Fruit fly (Drosophila melanogaster) whole organism, prepupa: ENCODE results near the gene udt.

Experiments
- Blimp-1 ChIP-seq: fragments of 200-800 bp; sonication (Bioruptor generic); optimal IDR thresholded peaks from 3 replicates; lab custom pipeline; 2017; ENCODE audit warnings: missing biosample characterization, missing genetic modification characterization, mild to moderate bottlenecking, moderate library complexity, missing genetic modification reagents
- CG10631 ChIP-seq: fragments of 200-800 bp; sonication (Bioruptor generic); optimal IDR thresholded peaks from 2 replicates; lab custom pipeline; 2016; ENCODE audit warnings: missing biosample characterization, missing genetic modification characterization
- CG10669 ChIP-seq: fragments of 200-800 bp; sonication (Bioruptor generic); optimal IDR thresholded peaks from 3 replicates; lab custom pipeline; 2018; ENCODE audit warnings: missing biosample characterization, mild to moderate bottlenecking, missing genetic modification characterization, moderate library complexity
- CG11294 ChIP-seq: fragments of 200-800 bp; sonication (Bioruptor generic); IDR thresholded peaks from 2 replicates; pipeline ENCODE4 v1.3.6; 2022; ENCODE audit warnings: missing biosample characterization, missing genetic modification characterization
- CG11762 ChIP-seq: fragments of 200-800 bp; sonication (Bioruptor generic); optimal IDR thresholded peaks from 3 replicates; lab custom pipeline; 2016; ENCODE audit warnings: missing biosample characterization, missing genetic modification characterization; ENCODE audit not compliant: insufficient read depth
- CG11902 ChIP-seq: fragments of 200-800 bp; sonication (Bioruptor generic); optimal IDR thresholded peaks from 3 replicates; lab custom pipeline; 2016; ENCODE audit warnings: missing biosample characterization, missing genetic modification characterization
- CG15336 ChIP-seq: fragments of 200-800 bp; sonication (Bioruptor generic); IDR thresholded peaks from 2 replicates; pipeline ENCODE4 v1.3.6; 2022; ENCODE audit warnings: missing biosample characterization, missing genetic modification characterization
- CG1621 ChIP-seq: fragments of 200-800 bp; sonication (Bioruptor generic); optimal IDR thresholded peaks from 3 replicates; lab custom pipeline; 2018; ENCODE audit warnings: missing biosample characterization, mild to moderate bottlenecking, missing genetic modification characterization
- CG16779 ChIP-seq: fragments of 200-800 bp; sonication (Bioruptor generic); optimal IDR thresholded peaks from 3 replicates; lab custom pipeline; 2017; ENCODE audit warnings: missing biosample characterization, mild to moderate bottlenecking, missing genetic modification characterization
- CG31627 ChIP-seq: fragments of 200-800 bp; sonication (Bioruptor generic); optimal IDR thresholded peaks from 3 replicates; lab custom pipeline; 2016; ENCODE audit warnings: missing biosample characterization, missing genetic modification characterization
- CG32006 ChIP-seq: fragments of 200-800 bp; sonication (Bioruptor generic); optimal IDR thresholded peaks from 3 replicates; lab custom pipeline; 2017; ENCODE audit warnings: missing biosample characterization, mild to moderate bottlenecking, missing genetic modification characterization
- CG34406 ChIP-seq: fragments of 200-800 bp; sonication (Bioruptor generic); optimal IDR thresholded peaks from 3 replicates; lab custom pipeline; 2016; ENCODE audit warnings: missing biosample characterization, missing genetic modification characterization
- CG3919 ChIP-seq: fragments of 200-800 bp; sonication (Bioruptor generic); optimal IDR thresholded peaks from 3 replicates; lab custom pipeline; 2016; ENCODE audit warnings: missing biosample characterization, missing genetic modification characterization
- CG4318 ChIP-seq: fragments of 200-800 bp; sonication (Bioruptor generic); optimal IDR thresholded peaks from 3 replicates; lab custom pipeline; 2017; ENCODE audit warnings: missing biosample characterization, mild to moderate bottlenecking, missing genetic modification characterization
- CG6163 ChIP-seq: fragments of 200-800 bp; sonication (Bioruptor generic); IDR thresholded peaks from 3 replicates; pipeline ENCODE4 v1.3.6; 2022; ENCODE audit warnings: missing biosample characterization, missing genetic modification characterization
- CG6792 ChIP-seq: fragments of 200-800 bp; sonication (Bioruptor generic); optimal IDR thresholded peaks from 3 replicates; lab custom pipeline; 2016; ENCODE audit warnings: missing biosample characterization, missing genetic modification characterization
- CG6854 ChIP-seq: fragments of 200-800 bp; sonication (Bioruptor generic); optimal IDR thresholded peaks from 2 replicates; lab custom pipeline; 2017; ENCODE audit warnings: missing biosample characterization, mild to moderate bottlenecking, missing genetic modification characterization
- CG7368 ChIP-seq: fragments of 200-800 bp; sonication (Bioruptor generic); optimal IDR thresholded peaks from 3 replicates; lab custom pipeline; 2016; ENCODE audit warnings: missing biosample characterization, missing genetic modification characterization
- CG8119 ChIP-seq: fragments of 200-800 bp; sonication (Bioruptor generic); IDR thresholded peaks from 3 replicates; pipeline ENCODE4 v1.3.6; 2022; ENCODE audit warnings: missing biosample characterization, missing genetic modification characterization
- CG8319 ChIP-seq: fragments of 200-800 bp; sonication (Bioruptor generic); optimal IDR thresholded peaks from 3 replicates; lab custom pipeline; 2016; ENCODE audit warnings: missing biosample characterization, missing genetic modification characterization
- CG8632 ChIP-seq: fragments of 200-800 bp; sonication (Bioruptor generic); optimal IDR thresholded peaks from 3 replicates; lab custom pipeline; 2016; ENCODE audit warnings: missing biosample characterization, missing genetic modification characterization
- Eip75B ChIP-seq: fragments of 200-800 bp; sonication (Bioruptor generic); optimal IDR thresholded peaks from 3 replicates; lab custom pipeline; 2016; ENCODE audit warnings: missing biosample characterization, missing genetic modification characterization
- Eip78C ChIP-seq: fragments of 200-800 bp; sonication (Bioruptor generic); peaks from one replicate; lab custom pipeline; 2016; ENCODE audit warnings: missing biosample characterization, missing genetic modification characterization
- Eip93F ChIP-seq: fragments of 200-800 bp; sonication (Bioruptor generic); optimal IDR thresholded peaks from 2 replicates; lab custom pipeline; 2016; ENCODE audit warnings: missing biosample characterization, mild to moderate bottlenecking, missing genetic modification characterization
- Ets21C ChIP-seq: fragments of 200-800 bp; sonication (Bioruptor generic); optimal IDR thresholded peaks from 3 replicates; lab custom pipeline; 2016; ENCODE audit warnings: missing biosample characterization, missing genetic modification characterization
- Ets96B ChIP-seq: fragments of 200-800 bp; optimal IDR thresholded peaks from 2 replicates; lab custom pipeline; 2019; ENCODE audit warnings: missing biosample characterization, mild to moderate bottlenecking, missing genetic modification characterization, moderate library complexity
- Gug ChIP-seq: fragments of 200-800 bp; sonication (Bioruptor generic); IDR thresholded peaks from 2 replicates; pipeline ENCODE4 v1.3.6; 2022; ENCODE audit warnings: missing biosample characterization, missing genetic modification characterization
- Hr38 ChIP-seq: sonication (Bioruptor generic); optimal IDR thresholded peaks from 2 replicates; lab custom pipeline; 2016; ENCODE audit warnings: missing biosample characterization, missing genetic modification characterization
- Hr39 ChIP-seq: fragments of 200-800 bp; sonication (Bioruptor generic); optimal IDR thresholded peaks from 2 replicates; lab custom pipeline; 2016; ENCODE audit warnings: missing biosample characterization, missing genetic modification characterization
- Hr4 ChIP-seq: fragments of 200-800 bp; sonication (Bioruptor generic); optimal IDR thresholded peaks from 3 replicates; lab custom pipeline; 2016; ENCODE audit warnings: missing biosample characterization, missing genetic modification characterization
- Lpt ChIP-seq: fragments of 200-800 bp; sonication (Bioruptor generic); optimal IDR thresholded peaks from 3 replicates; lab custom pipeline; 2016; ENCODE audit warnings: missing biosample characterization, missing genetic modification characterization
- Met ChIP-seq: fragments of 200-800 bp; sonication (Bioruptor generic); optimal IDR thresholded peaks from 3 replicates; lab custom pipeline; 2016; ENCODE audit warnings: missing biosample characterization, missing genetic modification characterization
- OdsH ChIP-seq: fragments of 200-800 bp; sonication (Bioruptor generic); optimal IDR thresholded peaks from 3 replicates; lab custom pipeline; 2016; ENCODE audit warnings: missing biosample characterization, missing genetic modification characterization
- Smox ChIP-seq: fragments of 200-800 bp; sonication (Bioruptor generic); optimal IDR thresholded peaks from 3 replicates; lab custom pipeline; 2016; ENCODE audit warnings: missing biosample characterization, missing genetic modification characterization
- Sox102F ChIP-seq: fragments of 200-800 bp; sonication (Bioruptor generic); optimal IDR thresholded peaks from 2 replicates; lab custom pipeline; 2016; ENCODE audit warnings: missing biosample characterization, mild to moderate bottlenecking, missing genetic modification characterization
- Sox14 ChIP-seq: fragments of 200-800 bp; sonication (Bioruptor generic); optimal IDR thresholded peaks from 3 replicates; lab custom pipeline; 2016; ENCODE audit warnings: missing biosample characterization, missing genetic modification characterization
- Sox15 ChIP-seq: fragments of 200-800 bp; sonication (Bioruptor generic); optimal IDR thresholded peaks from 3 replicates; lab custom pipeline; 2016; ENCODE audit warnings: missing biosample characterization, missing genetic modification characterization
- achi ChIP-seq: fragments of 200-800 bp; sonication (Bioruptor generic); optimal IDR thresholded peaks from 3 replicates; lab custom pipeline; 2016; ENCODE audit warnings: missing biosample characterization, missing genetic modification characterization
- acj6 ChIP-seq: fragments of 200-800 bp; sonication (Bioruptor generic); optimal IDR thresholded peaks from 3 replicates; lab custom pipeline; 2016; ENCODE audit warnings: missing biosample characterization, missing genetic modification characterization
- cyc ChIP-seq: fragments of 200-800 bp; sonication (Bioruptor generic); optimal IDR thresholded peaks from 3 replicates; lab custom pipeline; 2016; ENCODE audit warnings: missing biosample characterization, missing genetic modification characterization
- dac ChIP-seq: fragments of 200-800 bp; sonication (Bioruptor generic); optimal IDR thresholded peaks from 2 replicates; lab custom pipeline; 2017; ENCODE audit warnings: missing biosample characterization, mild to moderate bottlenecking, missing genetic modification characterization
- eg ChIP-seq: fragments of 200-800 bp; sonication (Bioruptor generic); IDR thresholded peaks from 3 replicates; pipeline ENCODE4 v1.3.6; 2022; ENCODE audit warnings: missing biosample characterization, missing genetic modification characterization
- esn ChIP-seq: fragments of 200-800 bp; sonication (Bioruptor generic); optimal IDR thresholded peaks from 2 replicates; lab custom pipeline; 2016; ENCODE audit warnings: missing biosample characterization, mild to moderate bottlenecking, missing genetic modification characterization, moderate library complexity
- fd59A ChIP-seq: fragments of 200-800 bp; sonication (Bioruptor generic); optimal IDR thresholded peaks from 2 replicates; lab custom pipeline; 2017; ENCODE audit warnings: missing biosample characterization, mild to moderate bottlenecking, missing genetic modification characterization, missing genetic modification reagents
- fd85E ChIP-seq: fragments of 200-800 bp; sonication (Bioruptor generic); optimal IDR thresholded peaks from 3 replicates; lab custom pipeline; 2016; ENCODE audit warnings: missing biosample characterization, missing genetic modification characterization
- fkh ChIP-seq: fragments of 200-800 bp; sonication (Bioruptor generic); optimal IDR thresholded peaks from 3 replicates; lab custom pipeline; 2017; ENCODE audit warnings: missing biosample characterization, mild to moderate bottlenecking, missing genetic modification characterization, moderate library complexity
- lz ChIP-seq: fragments of 200-800 bp; sonication (Bioruptor generic); optimal IDR thresholded peaks from 3 replicates; lab custom pipeline; 2016; ENCODE audit warnings: missing biosample characterization, missing genetic modification characterization
- net ChIP-seq: fragments of 200-800 bp; sonication (Bioruptor generic); optimal IDR thresholded peaks from 3 replicates; lab custom pipeline; 2016; ENCODE audit warnings: missing biosample characterization, missing genetic modification characterization
- pdm3 ChIP-seq: fragments of 200-800 bp; sonication (Bioruptor generic); optimal IDR thresholded peaks from 3 replicates; lab custom pipeline; 2016; ENCODE audit warnings: missing biosample characterization, missing genetic modification characterization
- ss ChIP-seq, 2 experiments: fragments of 200-800 bp; sonication (Bioruptor generic); optimal IDR thresholded peaks; 2 replicates in 1 of 2; 3 replicates in 1 of 2; lab custom pipeline; 2017 to 2018; ENCODE audit warnings: mild to moderate bottlenecking in 2 of 2, missing biosample characterization in 2 of 2, missing genetic modification characterization in 2 of 2, moderate library complexity in 1 of 2
- svp ChIP-seq: fragments of 200-800 bp; sonication (Bioruptor generic); peaks from one replicate; lab custom pipeline; 2016; ENCODE audit warnings: missing biosample characterization, missing genetic modification characterization
- topi ChIP-seq: fragments of 200-800 bp; sonication (Bioruptor generic); optimal IDR thresholded peaks from 3 replicates; lab custom pipeline; 2016; ENCODE audit warnings: missing biosample characterization, missing genetic modification characterization
- vri ChIP-seq: fragments of 200-800 bp; sonication (Bioruptor generic); optimal IDR thresholded peaks from 3 replicates; lab custom pipeline; 2016; ENCODE audit warnings: missing biosample characterization, mild to moderate bottlenecking, missing genetic modification characterization

udt gene

DNA sequence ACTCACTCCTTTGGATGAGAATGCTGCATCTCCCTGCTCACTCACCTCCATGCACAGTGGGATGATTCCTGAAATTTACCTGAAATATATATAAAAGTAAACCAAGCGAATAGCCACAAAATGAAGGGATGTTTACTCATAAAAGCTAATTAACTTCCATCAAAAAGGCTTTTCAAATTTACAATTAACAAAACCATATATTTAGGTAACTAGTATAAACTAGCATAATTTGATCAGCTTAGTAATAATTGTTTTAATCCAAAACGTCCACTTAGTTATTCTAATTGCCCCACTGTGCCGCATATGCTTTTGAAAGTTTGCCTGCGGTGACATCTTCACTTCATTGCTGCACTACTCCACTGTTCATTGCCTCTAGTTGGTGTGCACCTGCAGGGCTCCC lies 20.9 kb upstream of the udt start:
- TF ChIP-seq CG32006 (GFP tag; lab: Kevin White, UChicago) = peak; percentile 94
- peak; percentile 70 for TF ChIP-seq cyc (GFP tag; lab: Kevin White, UChicago)
- TF ChIP-seq CG8119 (GFP tag; lab: Robert Waterston, UW) = peak; percentile 90
- peak; percentile 77 for TF ChIP-seq CG6792 (GFP tag; lab: Kevin White, UChicago)
- TF ChIP-seq CG8632 (GFP tag; lab: Kevin White, UChicago) = peak; percentile 86
- TF ChIP-seq CG16779 (tag; lab: Kevin White, UChicago) = peak; percentile 71
- TF ChIP-seq fkh (GFP tag; lab: Kevin White, UChicago) = no peak
- TF ChIP-seq CG4318 (GFP tag; lab: Kevin White, UChicago) = peak; percentile 86
- peak; percentile 90 for TF ChIP-seq CG10631 (GFP tag; lab: Kevin White, UChicago)
- TF ChIP-seq svp (GFP tag; lab: Kevin White, UChicago) = peak; percentile 88
- TF ChIP-seq topi (GFP tag; lab: Kevin White, UChicago) = peak; percentile 86
- TF ChIP-seq CG15336 = peak; percentile 89
- TF ChIP-seq CG8319 (GFP tag; lab: Kevin White, UChicago) = peak; percentile 79
- TF ChIP-seq Met (GFP tag; lab: Kevin White, UChicago) = peak; percentile 85
- peak; percentile 90 for TF ChIP-seq Hr4 (GFP tag; lab: Kevin White, UChicago)
- TF ChIP-seq acj6 (GFP tag; lab: Kevin White, UChicago) = peak; percentile 90
- TF ChIP-seq OdsH (GFP tag; lab: Kevin White, UChicago) = peak; percentile 90
- TF ChIP-seq CG34406 (GFP tag; lab: Kevin White, UChicago) = peak; percentile 84
- peak; percentile 90 for TF ChIP-seq Ets96B (tag; lab: Kevin White, UChicago)
- TF ChIP-seq lz (GFP tag; lab: Kevin White, UChicago) = peak; percentile 77
- TF ChIP-seq Hr39 = peak; percentile 78
- TF ChIP-seq CG11294 (GFP tag; lab: Robert Waterston, UW) = peak; percentile 65
- TF ChIP-seq Ets21C = peak; percentile 60
- peak; percentile 86 for TF ChIP-seq fd59A (GFP tag; lab: Kevin White, UChicago)
- TF ChIP-seq Eip75B (GFP tag; lab: Kevin White, UChicago) = peak; percentile 90
- TF ChIP-seq fd85E = peak; percentile 37
- peak; percentile 84 for TF ChIP-seq net (GFP tag; lab: Kevin White, UChicago)
- peak; percentile 84 for TF ChIP-seq esn (GFP tag; lab: Kevin White, UChicago)
- peak; percentile 78 for TF ChIP-seq Sox102F
- TF ChIP-seq Eip93F (GFP tag; lab: Kevin White, UChicago) = no peak
- peak; percentile 66 for TF ChIP-seq CG11902 (GFP tag; lab: Kevin White, UChicago)
- peak; percentile 86 for TF ChIP-seq CG10669 (GFP tag; lab: Kevin White, UChicago)
- TF ChIP-seq CG1621 (tag; lab: Kevin White, UChicago) = peak; percentile 85
- peak; percentile 1 for TF ChIP-seq Blimp-1
- TF ChIP-seq achi (GFP tag; lab: Kevin White, UChicago) = peak; percentile 87
- peak; percentile 73 for TF ChIP-seq Sox15 (GFP tag; lab: Kevin White, UChicago)
- peak; percentile 76 for TF ChIP-seq eg (GFP tag; lab: Robert Waterston, UW)
- peak; percentile 91 for TF ChIP-seq pdm3
- TF ChIP-seq CG31627 (GFP tag; lab: Kevin White, UChicago) = peak; percentile 77
- TF ChIP-seq Gug = peak; percentile 69
- no peak for TF ChIP-seq CG6854 (GFP tag; lab: Kevin White, UChicago)
- peak; percentile 78 for TF ChIP-seq CG7368 (GFP tag; lab: Kevin White, UChicago)
- TF ChIP-seq Smox (GFP tag; lab: Kevin White, UChicago) = peak; percentile 75
- TF ChIP-seq Eip78C (GFP tag; lab: Kevin White, UChicago) = peak; percentile 97
- peak; percentile 11 for TF ChIP-seq vri (GFP tag; lab: Kevin White, UChicago)
- TF ChIP-seq Sox14 (GFP tag; lab: Kevin White, UChicago) = peak; percentile 89
- TF ChIP-seq CG6163 (GFP tag; lab: Robert Waterston, UW) = peak; percentile 80
- TF ChIP-seq Hr38 = no peak
- TF ChIP-seq dac (GFP tag; lab: Kevin White, UChicago) = peak; percentile 82
- peak; percentile 88 for TF ChIP-seq CG3919 (GFP tag; lab: Kevin White, UChicago)
- peak; percentile 86 to 87 for TF ChIP-seq ss (GFP tag; optimal IDR thresholded peaks at IDR 0.05; lab: Kevin White, UChicago)
- TF ChIP-seq CG11762 = peak; percentile 80
- TF ChIP-seq Lpt = peak; percentile 83
